Fruit fly (Drosophila melanogaster): Measurements from ENCODE around the gene side-VII.
A peak's percentile ranks its signal among the peaks of the same experiment; 100 is the strongest.

side-VII gene

DNA sequence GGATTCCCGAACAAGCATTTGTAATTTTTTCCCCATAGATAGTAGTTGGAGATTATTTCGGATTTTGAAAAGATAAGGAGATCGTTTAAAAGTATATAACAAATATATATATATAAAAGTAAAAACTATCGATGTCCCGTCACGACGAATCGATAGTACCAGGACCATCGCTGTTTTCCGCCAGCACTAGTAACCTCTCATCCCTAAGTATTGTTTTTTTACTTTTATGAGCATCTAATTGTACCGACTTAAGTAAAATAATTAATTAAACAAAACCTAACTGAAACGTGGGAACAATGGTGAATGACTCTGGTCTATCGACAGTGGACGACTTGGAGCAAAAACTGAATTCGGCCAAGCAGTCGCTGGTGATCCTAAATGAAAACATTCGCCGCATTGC, 934 bp upstream of the side-VII start, which contains the start of gene Pnn (continued):
- TF ChIP-seq bbx (GFP tag; IDR thresholded peaks at IDR 0.05; ENCODE audit: partially characterized antibody) (peak; percentile 88), CG17612 (GFP tag; IDR thresholded peaks at IDR 0.05) (no peak), Xbp1 (GFP tag; optimal IDR thresholded peaks at IDR 0.05) (peak; percentile 6), scrt (GFP tag; optimal IDR thresholded peaks at IDR 0.05) (no peak), MESR4 (GFP tag; optimal IDR thresholded peaks at IDR 0.05) (peak; percentile 75), insv (GFP tag; optimal IDR thresholded peaks at IDR 0.05) (no peak), CG11560 (tag; IDR thresholded peaks at IDR 0.05) (no peak), CG4328 (GFP tag; optimal IDR thresholded peaks at IDR 0.05) (no peak), CG7963 (GFP tag; IDR thresholded peaks at IDR 0.05; ENCODE audit: partially characterized antibody) (peak; percentile 87), Scr (GFP tag; IDR thresholded peaks at IDR 0.05; ENCODE audit: partially characterized antibody) (peak; percentile 93), Nf-YB (GFP tag; optimal IDR thresholded peaks at IDR 0.05) (no peak), ERR (GFP tag; optimal IDR thresholded peaks at IDR 0.05) (no peak), pum (GFP tag; optimal IDR thresholded peaks at IDR 0.05) (no peak), ato (GFP tag; IDR thresholded peaks at IDR 0.05; ENCODE audit: partially characterized antibody) (peak; percentile 81; the same call in 1 of the 2 replicates), vnd (GFP tag; IDR thresholded peaks at IDR 0.05; ENCODE audit: partially characterized antibody) (peak; percentile 90), NFAT (GFP tag; IDR thresholded peaks at IDR 0.05) (peak; percentile 30; the same call in 1 of the 2 replicates), CG9876 (GFP tag; optimal IDR thresholded peaks at IDR 0.05) (no peak), CG16863 (GFP tag; optimal IDR thresholded peaks at IDR 0.05) (no peak), HLH3B (GFP tag; IDR thresholded peaks at IDR 0.05) (no peak), Gsc (GFP tag; IDR thresholded peaks at IDR 0.05) (no peak), CG15479 (GFP tag; optimal IDR thresholded peaks at IDR 0.05) (no peak), nau (GFP tag; optimal IDR thresholded peaks at IDR 0.05) (no peak), D (optimal IDR thresholded peaks at IDR 0.05) (no peak), D (GFP tag; optimal IDR thresholded peaks at IDR 0.05) (peak; percentile 16), shn (GFP tag; optimal IDR thresholded peaks at IDR 0.05) (no peak), CG3995 (GFP tag; optimal IDR thresholded peaks at IDR 0.05) (peak; percentile 95), Ravus (GFP tag; IDR thresholded peaks at IDR 0.05) (no peak), CG16779 (GFP tag; IDR thresholded peaks at IDR 0.05) (no peak), Dad (GFP tag; optimal IDR thresholded peaks at IDR 0.05) (no peak), CG30020 (tag; optimal IDR thresholded peaks at IDR 0.05) (peak; percentile 63), CG32532 (GFP tag; IDR thresholded peaks at IDR 0.05) (no peak)

DNA sequence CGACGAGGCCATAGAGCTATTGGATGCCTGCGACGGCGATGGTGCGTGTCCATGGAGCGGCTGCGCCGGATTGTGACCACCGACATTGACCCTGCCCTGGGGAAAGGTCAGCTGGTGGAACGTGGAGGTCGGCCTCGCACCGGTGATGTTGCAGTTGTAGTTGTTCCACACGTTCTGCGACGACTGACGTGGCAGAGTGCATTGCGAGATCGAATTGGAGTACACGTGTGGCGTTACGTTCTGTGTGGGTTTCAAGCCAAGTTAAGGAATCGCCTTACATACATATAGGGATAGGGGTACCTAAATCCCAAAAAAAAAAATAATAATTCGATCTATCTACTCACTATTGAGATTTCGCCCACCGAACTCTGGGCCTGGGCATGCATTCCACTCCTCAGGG, 4.6 kb downstream of the side-VII start:
- TF ChIP-seq Med (GFP tag) (peak; percentile 58), bowl (GFP tag; IDR thresholded peaks at IDR 0.05) (no peak), sens (GFP tag) (peak; percentile 26)

- no peak for TF ChIP-seq Sox100B (GFP tag; optimal IDR thresholded peaks at IDR 0.05)
- no peak for TF ChIP-seq mam (GFP tag; optimal IDR thresholded peaks at IDR 0.05)
- TF ChIP-seq twi (tag; optimal IDR thresholded peaks at IDR 0.05), result peak; percentile 20
- TF ChIP-seq CG5245 (GFP tag; optimal IDR thresholded peaks at IDR 0.05), result no peak
- peak; percentile 50 for TF ChIP-seq Med (GFP tag)
- TF ChIP-seq CG2199 (GFP tag; IDR thresholded peaks at IDR 0.05), result 0 out of 3 replicates have a peak, but pooled peaks have one; percentile 45
These were observed 6.6 kb downstream of the side-VII start, which contains the start of gene alphaTub85E for dm6 chr3R:9733150-9733549. TSS of gene alphaTub85E (minus strand) at chr3R:9733250.

Measured in whole organism, embryonic.